Worm (Caenorhabditis elegans): ENCODE data around the gene K12B6.9.

K12B6.9 gene

ce11 chrV:6278117-6279081 lies 14.1 kb downstream of the K12B6.9 start, which contains the start of gene fil-2 (continued):
- TF ChIP-seq rbr-2 (tag; optimal IDR thresholded peaks at IDR 0.05) (no peak), gei-8 (GFP tag; optimal IDR thresholded peaks at IDR 0.05) (peak; percentile 5), mdl-1 (tag; optimal IDR thresholded peaks at IDR 0.05) (no peak), F44E2.7 (GFP tag; IDR thresholded peaks at IDR 0.05) (no peak), nhr-28 (tag; optimal IDR thresholded peaks at IDR 0.05) (peak; percentile 73), madf-5 (GFP tag; IDR thresholded peaks at IDR 0.05) (no peak; a peak in 1 of 4 replicates), egl-43 (GFP tag; IDR thresholded peaks at IDR 0.05) (no peak), nhr-10 (tag; optimal IDR thresholded peaks at IDR 0.05) (no peak), snpc-1.2 (GFP tag; IDR thresholded peaks at IDR 0.05) (0 out of 2 replicates have a peak, but pooled peaks have one; percentile 23), lin-15B (tag; optimal IDR thresholded peaks at IDR 0.05) (no peak), saeg-2 (GFP tag; IDR thresholded peaks at IDR 0.05) (no peak), nhr-102 (tag; optimal IDR thresholded peaks at IDR 0.05) (peak; percentile 59), unc-130 (GFP tag; optimal IDR thresholded peaks at IDR 0.05) (no peak), Y48G9A.11 (GFP tag; IDR thresholded peaks at IDR 0.05) (peak; percentile 42; the same call in 1 of the 2 replicates), ces-1 (GFP tag; optimal IDR thresholded peaks at IDR 0.05) (no peak), skn-1 (tag; optimal IDR thresholded peaks at IDR 0.05) (no peak), nhr-237 (tag; optimal IDR thresholded peaks at IDR 0.05) (no peak), T20F7.1 (GFP tag; optimal IDR thresholded peaks at IDR 0.05) (peak; percentile 66), daf-16 (GFP tag; optimal IDR thresholded peaks at IDR 0.05) (no peak), daf-16 (tag; optimal IDR thresholded peaks at IDR 0.05) (peak; percentile 77), jun-1 (tag; optimal IDR thresholded peaks at IDR 0.05) (no peak), egl-27 (tag; optimal IDR thresholded peaks at IDR 0.05) (no peak), dpl-1 (GFP tag; optimal IDR thresholded peaks at IDR 0.05) (no peak), nhr-25 (tag; optimal IDR thresholded peaks at IDR 0.05; ENCODE audit: borderline replicate concordance, insufficient read depth) (peak; percentile 28), hmg-1.1 (GFP tag; IDR thresholded peaks at IDR 0.05) (0 out of 2 replicates have a peak, but pooled peaks have one; percentile 21), tra-1 (GFP tag; IDR thresholded peaks at IDR 0.05) (peak; percentile 58; the same call in 1 of the 2 replicates), lim-7 (GFP tag; IDR thresholded peaks at IDR 0.05) (no peak), F26F4.8 (GFP tag; conservative IDR thresholded peaks at IDR 0.05) (no peak), zag-1 (tag; optimal IDR thresholded peaks at IDR 0.05) (no peak), snpc-4 (tag; optimal IDR thresholded peaks at IDR 0.05) (no peak), ceh-20 (GFP tag; IDR thresholded peaks at IDR 0.05) (0 out of 2 replicates have a peak, but pooled peaks have one; percentile 8), ceh-62 (tag; optimal IDR thresholded peaks at IDR 0.05) (no peak), daf-19 (GFP tag; conservative IDR thresholded peaks at IDR 0.05) (no peak), vab-7 (GFP tag; IDR thresholded peaks at IDR 0.05) (no peak), nhr-11 (tag; optimal IDR thresholded peaks at IDR 0.05) (peak; percentile 25), fos-1 (tag; optimal IDR thresholded peaks at IDR 0.05) (no peak), set-16 (GFP tag; IDR thresholded peaks at IDR 0.05) (no peak), mdt-29 (GFP tag; IDR thresholded peaks at IDR 0.05) (no peak), nhr-48 (tag; optimal IDR thresholded peaks at IDR 0.05) (no peak), arid-1 (GFP tag; conservative IDR thresholded peaks at IDR 0.05) (no peak), pqm-1 (tag; optimal IDR thresholded peaks at IDR 0.05) (peak; percentile 14), ztf-7 (tag; optimal IDR thresholded peaks at IDR 0.05) (no peak), ztf-11 (tag; optimal IDR thresholded peaks at IDR 0.05) (no peak), nhr-77 (tag; optimal IDR thresholded peaks at IDR 0.05) (peak; percentile 93), Y75B8A.6 (GFP tag; IDR thresholded peaks at IDR 0.05) (peak; percentile 67; the same call in 1 of the 2 replicates), mxl-2 (GFP tag; conservative IDR thresholded peaks at IDR 0.05) (no peak), attf-4 (tag; optimal IDR thresholded peaks at IDR 0.05) (no peak), lin-29 (GFP tag; IDR thresholded peaks at IDR 0.05) (0 out of 2 replicates have a peak, but pooled peaks have one; percentile 39), ctbp-1 (GFP tag; IDR thresholded peaks at IDR 0.05) (no peak), R02D3.7 (tag; optimal IDR thresholded peaks at IDR 0.05) (no peak)

Measured in whole organism, L4 larva.